Worm (Caenorhabditis elegans): ENCODE results near the gene B0336.7.

DNA sequence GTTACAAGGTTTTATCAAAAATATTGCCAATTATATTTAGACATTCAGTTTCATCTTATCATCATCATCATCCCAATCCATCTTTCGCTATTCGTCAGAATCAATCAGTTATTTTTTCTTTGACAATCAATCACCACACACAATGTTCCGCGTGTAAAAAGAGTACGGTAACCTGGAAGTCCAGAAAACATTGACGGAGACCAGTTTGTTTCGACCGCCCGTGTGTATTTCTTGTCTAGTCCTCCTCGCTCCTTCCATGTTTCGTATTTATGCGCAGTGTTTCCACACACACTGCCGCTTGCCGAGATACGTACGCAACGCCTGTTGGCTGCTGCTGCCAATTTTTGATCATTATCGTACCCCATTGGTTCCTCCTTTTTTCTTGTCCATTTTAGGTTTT lies 13.5 kb upstream of the B0336.7 start:
- no peak for TF ChIP-seq unc-62 (GFP tag; optimal IDR thresholded peaks at IDR 0.05)
- TF ChIP-seq pha-4 (tag; optimal IDR thresholded peaks at IDR 0.05), result no peak
- TF ChIP-seq ces-1 (GFP tag; optimal IDR thresholded peaks at IDR 0.05), result no peak
- TF ChIP-seq nhr-28 (tag; optimal IDR thresholded peaks at IDR 0.05), result no peak
- no peak for TF ChIP-seq nhr-237 (tag; optimal IDR thresholded peaks at IDR 0.05)
- TF ChIP-seq elt-1 (tag; optimal IDR thresholded peaks at IDR 0.05; ENCODE audit: borderline replicate concordance, insufficient read depth), result no peak
- peak; percentile 28 for TF ChIP-seq ham-2 (GFP tag; optimal IDR thresholded peaks at IDR 0.05)
- TF ChIP-seq unc-39 (tag; optimal IDR thresholded peaks at IDR 0.05), result no peak
- no peak for TF ChIP-seq snpc-4 (tag; optimal IDR thresholded peaks at IDR 0.05)
- TF ChIP-seq ceh-43 (GFP tag; optimal IDR thresholded peaks at IDR 0.05), result no peak
- no peak for TF ChIP-seq nhr-12 (tag; optimal IDR thresholded peaks at IDR 0.05)
- TF ChIP-seq lin-32 (GFP tag; optimal IDR thresholded peaks at IDR 0.05), result no peak
